Worm (Caenorhabditis elegans): Measurements from ENCODE around the gene fip-4.

Gene fip-4

DNA sequence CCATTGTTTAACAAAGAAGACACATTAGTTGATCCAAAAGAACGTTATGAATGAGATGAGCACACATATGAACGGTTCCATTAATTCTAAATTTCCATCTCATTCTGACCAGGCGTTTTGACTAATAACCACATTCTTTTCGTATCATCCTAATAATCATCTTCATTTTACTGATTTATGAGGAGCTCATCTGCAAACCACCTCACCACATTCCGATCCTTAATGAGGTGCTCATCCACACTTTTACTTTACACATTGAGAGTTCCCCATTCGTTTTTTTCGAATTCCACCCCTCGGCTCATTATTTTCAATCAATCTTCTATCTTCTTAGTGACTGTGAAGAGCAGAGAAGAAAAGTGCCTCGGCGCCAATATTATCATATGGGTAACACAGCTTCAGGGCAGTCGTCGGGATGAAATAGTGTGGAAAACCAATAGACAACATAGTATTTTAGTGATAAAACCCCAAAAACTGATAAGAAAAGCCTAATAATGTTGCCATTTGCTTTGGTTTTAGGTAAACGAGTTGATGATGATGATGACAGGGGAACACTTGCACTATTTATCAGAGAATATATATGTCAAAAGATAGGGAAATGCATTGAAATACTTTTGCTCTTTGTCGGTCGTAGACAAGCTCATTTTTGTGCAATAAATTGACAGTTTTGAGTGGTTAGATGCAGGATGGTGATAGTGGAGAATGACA lies 40.1 kb upstream of the fip-4 start (continued):
- no peak for TF ChIP-seq snpc-1.1 (tag; optimal IDR thresholded peaks at IDR 0.05; ENCODE audit: insufficient read depth)
- no peak for TF ChIP-seq nhr-120 (GFP tag; IDR thresholded peaks at IDR 0.05)
- no peak for TF ChIP-seq hlh-26 (GFP tag; conservative IDR thresholded peaks at IDR 0.05)
- no peak for TF ChIP-seq Y95B8A.8 (GFP tag; IDR thresholded peaks at IDR 0.05)
- TF ChIP-seq tbp1 (GFP tag; optimal IDR thresholded peaks at IDR 0.05): peak; percentile 47
- no peak for TF ChIP-seq rec-8 (tag; optimal IDR thresholded peaks at IDR 0.05)
- TF ChIP-seq nhr-27 (tag; optimal IDR thresholded peaks at IDR 0.05): no peak
- TF ChIP-seq snpc-1.3 (tag; optimal IDR thresholded peaks at IDR 0.05; ENCODE audit: insufficient read depth): no peak
- no peak for TF ChIP-seq F23B12.7 (tag; optimal IDR thresholded peaks at IDR 0.05; ENCODE audit: insufficient read depth)
- TF ChIP-seq egl-18 (GFP tag; IDR thresholded peaks at IDR 0.05): no peak
- peak; percentile 60; the same call in 1 of the 2 replicates for TF ChIP-seq egl-44 (GFP tag; IDR thresholded peaks at IDR 0.05)
- TF ChIP-seq pbrm-1 (GFP tag; IDR thresholded peaks at IDR 0.05): no peak
- TF ChIP-seq hlh-12 (tag; optimal IDR thresholded peaks at IDR 0.05): no peak
- TF ChIP-seq tlf-1 (GFP tag; optimal IDR thresholded peaks at IDR 0.05): peak; percentile 58
- TF ChIP-seq B0035.1 (tag; optimal IDR thresholded peaks at IDR 0.05): no peak
- TF ChIP-seq lsy-27 (tag; optimal IDR thresholded peaks at IDR 0.05; ENCODE audit: borderline replicate concordance, insufficient read depth): no peak
- peak; percentile 100 for TF ChIP-seq nhr-80 (tag; optimal IDR thresholded peaks at IDR 0.05)
- no peak for TF ChIP-seq F49E8.2 (tag; optimal IDR thresholded peaks at IDR 0.05; ENCODE audit: insufficient read depth)

- no peak for TF ChIP-seq egl-18 (GFP tag; IDR thresholded peaks at IDR 0.05)
- no peak for TF ChIP-seq repo-1 (tag; optimal IDR thresholded peaks at IDR 0.05)
- no peak for TF ChIP-seq Y67H2A.10 (GFP tag; conservative IDR thresholded peaks at IDR 0.05)
- no peak for TF ChIP-seq madf-3 (GFP tag; IDR thresholded peaks at IDR 0.05)
- TF ChIP-seq ceh-91 (GFP tag; IDR thresholded peaks at IDR 0.05): no peak
- no peak for TF ChIP-seq snpc-3.4 (tag; optimal IDR thresholded peaks at IDR 0.05)
- TF ChIP-seq ztf-3 (GFP tag; optimal IDR thresholded peaks at IDR 0.05): no peak
- TF ChIP-seq Y53G8AR.9 (GFP tag; conservative IDR thresholded peaks at IDR 0.05): no peak
- TF ChIP-seq lag-1 (GFP tag; IDR thresholded peaks at IDR 0.05): no peak
- TF ChIP-seq cebp-1 (GFP tag; IDR thresholded peaks at IDR 0.05): no peak
- TF ChIP-seq cebp-1 (tag; optimal IDR thresholded peaks at IDR 0.05): no peak
- TF ChIP-seq akir-1 (GFP tag; optimal IDR thresholded peaks at IDR 0.05): no peak
- TF ChIP-seq hmg-20 (GFP tag; IDR thresholded peaks at IDR 0.05): no peak
- TF ChIP-seq mes-4 (tag; optimal IDR thresholded peaks at IDR 0.05): no peak
- no peak for TF ChIP-seq fkh-3 (tag; optimal IDR thresholded peaks at IDR 0.05)
- no peak for TF ChIP-seq ztf-26 (tag; optimal IDR thresholded peaks at IDR 0.05)
- TF ChIP-seq nhr-179 (tag; optimal IDR thresholded peaks at IDR 0.05): no peak
- TF ChIP-seq gei-17 (GFP tag; optimal IDR thresholded peaks at IDR 0.05): no peak
These were observed 39.3 kb upstream of the fip-4 start for ce11 chrV:8650365-8650764.

DNA sequence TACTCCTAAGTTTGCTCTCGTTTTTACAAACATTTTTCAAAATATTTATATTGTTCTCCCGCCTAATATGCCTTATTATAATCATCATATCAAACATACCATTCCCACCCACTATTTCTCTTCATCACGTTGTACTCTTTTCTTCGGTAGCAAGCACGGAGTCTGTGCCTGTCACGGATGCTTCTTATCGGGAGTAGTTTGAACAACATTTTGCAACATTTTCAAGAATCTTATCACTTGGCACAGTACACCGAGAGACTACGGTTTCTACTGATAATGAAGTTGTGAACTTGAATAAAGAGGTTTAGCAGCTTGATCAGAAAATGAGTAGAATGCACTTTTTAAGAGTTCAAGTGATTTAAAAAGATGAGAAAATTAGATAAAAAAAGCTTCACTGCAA lies 37.2 kb upstream of the fip-4 start:
- peak; percentile 17; the same call in 1 of the 2 replicates for TF ChIP-seq dox-1 (GFP tag; IDR thresholded peaks at IDR 0.05)
- no peak for TF ChIP-seq ztf-18 (tag; optimal IDR thresholded peaks at IDR 0.05)
- TF ChIP-seq rpc-1 (optimal IDR thresholded peaks at IDR 0.05): no peak
- TF ChIP-seq rpc-1 (tag; optimal IDR thresholded peaks at IDR 0.05): no peak
- peak; percentile 93 for TF ChIP-seq nhr-80 (tag; optimal IDR thresholded peaks at IDR 0.05)
